Fruit fly (Drosophila melanogaster) whole organism, wandering third instar larva: ENCODE measurements around the gene CG2186.

Experiments used
- Abd-B ChIP-seq: fragments of >200 bp; optimal IDR thresholded peaks from 2 replicates; lab custom pipeline; 2017; ENCODE audit warnings: missing biosample characterization, missing genetic modification characterization
- Dfd ChIP-seq: fragments of >200 bp; optimal IDR thresholded peaks from 2 replicates; lab custom pipeline; 2017; ENCODE audit warnings: missing biosample characterization, missing genetic modification characterization
- GATAd ChIP-seq: sonication (Bioruptor generic); optimal IDR thresholded peaks from 2 replicates; lab custom pipeline; 2016; ENCODE audit warnings: missing biosample characterization, missing genetic modification characterization
- Hnf4 ChIP-seq: fragments of 200-800 bp; sonication (Bioruptor generic); optimal IDR thresholded peaks from 2 replicates; lab custom pipeline; 2016; ENCODE audit warnings: missing biosample characterization, mild to moderate bottlenecking, missing genetic modification characterization
- Hr83 ChIP-seq: fragments of 200-300 bp; sonication (Bioruptor generic); optimal IDR thresholded peaks from 2 replicates; lab custom pipeline; 2016; ENCODE audit warnings: missing biosample characterization, mild to moderate bottlenecking, missing genetic modification characterization, moderate library complexity; ENCODE audit not compliant: poor library complexity, severe bottlenecking
- Rel ChIP-seq, 2 experiments: fragments of 200-800 bp; sonication (Bioruptor generic) in 1 of 2; optimal IDR thresholded peaks; 2 replicates in 1 of 2; 3 replicates in 1 of 2; lab custom pipeline; 2016 to 2019; ENCODE audit warnings: mild to moderate bottlenecking in 2 of 2, missing biosample characterization in 2 of 2, missing genetic modification characterization in 2 of 2, moderate library complexity in 1 of 2
- br ChIP-seq: fragments of 200-800 bp; sonication (Bioruptor generic); optimal IDR thresholded peaks from 2 replicates; lab custom pipeline; 2016; ENCODE audit warnings: missing biosample characterization, missing genetic modification characterization
- h ChIP-seq: fragments of 200-800 bp; sonication (Bioruptor generic); optimal IDR thresholded peaks from 3 replicates; lab custom pipeline; 2016; ENCODE audit warnings: missing biosample characterization, mild to moderate bottlenecking, missing genetic modification characterization
- jim ChIP-seq: fragments of 175-275, 200-325 bp; sonication (Bioruptor generic); optimal IDR thresholded peaks from 2 replicates; lab custom pipeline; 2016; ENCODE audit warnings: missing biosample characterization, mild to moderate bottlenecking, missing genetic modification characterization
- pan ChIP-seq: fragments of >200 bp; optimal IDR thresholded peaks from 2 replicates; lab custom pipeline; 2017
- psq ChIP-seq: fragments of 200-800 bp; sonication (Bioruptor generic); optimal IDR thresholded peaks from 3 replicates; lab custom pipeline; 2017; ENCODE audit warnings: missing biosample characterization, mild to moderate bottlenecking, missing genetic modification characterization, moderate library complexity
- sv ChIP-seq: fragments of 200-800 bp; sonication (Bioruptor generic); optimal IDR thresholded peaks from 3 replicates; lab custom pipeline; 2016; ENCODE audit warnings: missing biosample characterization, missing genetic modification characterization
- tai ChIP-seq: sonication (Bioruptor generic); optimal IDR thresholded peaks from 2 replicates; lab custom pipeline; 2016; ENCODE audit warnings: missing biosample characterization, missing genetic modification characterization

- TF ChIP-seq Rel (GFP tag; optimal IDR thresholded peaks at IDR 0.05; lab: Kevin White, UChicago) (no peak), Rel (tag; optimal IDR thresholded peaks at IDR 0.05; lab: Kevin White, UChicago) (peak; percentile 33), Hnf4 (GFP tag; lab: Kevin White, UChicago) (no peak), Hr83 (GFP tag; lab: Kevin White, UChicago) (no peak), psq (GFP tag; lab: Kevin White, UChicago) (no peak), br (GFP tag; lab: Kevin White, UChicago) (no peak), Abd-B (GFP tag; lab: Kevin White, UChicago) (no peak), pan (no peak), tai (GFP tag; lab: Kevin White, UChicago) (no peak), GATAd (GFP tag; lab: Kevin White, UChicago) (no peak), jim (GFP tag; lab: Kevin White, UChicago) (no peak), sv (GFP tag; lab: Kevin White, UChicago) (no peak), Dfd (GFP tag; lab: Kevin White, UChicago) (no peak), h (no peak)
These were observed 12.2 kb upstream of the CG2186 start for dm6 chrX:10845256-10845655.
